Fruit fly (Drosophila melanogaster): ENCODE data around the gene CG32407.

CG32407 gene

DNA sequence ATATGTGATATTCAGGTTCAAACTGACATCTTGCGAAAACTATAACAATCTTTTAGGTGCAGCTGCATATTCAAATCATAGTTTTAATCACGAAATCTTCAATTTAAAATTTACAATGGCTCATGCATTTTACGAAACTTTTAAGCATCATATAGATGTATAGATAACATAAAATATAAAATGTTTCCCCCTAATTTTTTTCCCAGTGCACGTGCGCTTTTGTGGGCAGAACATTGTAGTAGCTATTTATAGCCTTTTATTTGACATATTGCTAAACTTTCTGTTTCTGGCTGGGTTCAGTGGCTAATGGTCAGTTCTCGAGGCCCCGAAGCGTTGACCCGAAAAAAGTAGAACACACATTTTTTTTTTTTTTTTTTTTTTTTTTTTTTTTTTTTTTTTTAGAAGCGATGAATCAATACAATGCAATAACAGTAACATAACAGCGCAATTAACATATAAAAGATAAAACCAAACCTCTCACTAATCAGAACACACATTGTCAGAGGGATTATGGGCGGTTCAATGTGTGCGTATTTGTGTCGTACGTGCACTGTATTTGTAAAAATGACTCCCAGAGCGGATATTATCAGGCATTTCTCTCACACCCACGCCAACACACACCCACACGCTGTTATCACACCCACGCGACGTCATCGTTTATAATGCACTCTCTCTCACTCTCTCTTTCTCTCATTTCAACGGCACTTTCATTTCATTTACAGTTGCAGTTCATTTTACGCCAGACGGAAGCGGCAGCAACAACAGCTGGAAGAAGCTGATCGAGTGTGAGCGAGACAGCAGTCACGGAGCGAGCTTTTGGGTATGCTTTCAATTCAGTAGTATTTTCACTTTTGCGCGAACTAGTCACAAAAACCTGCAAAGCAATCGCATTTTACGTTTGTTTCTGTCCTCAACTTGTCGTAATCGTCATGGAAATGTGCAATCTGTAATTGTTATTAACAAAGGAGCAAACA lies 4.4 kb downstream of the CG32407 start (continued):
- TF ChIP-seq CG1233 (GFP tag; optimal IDR thresholded peaks at IDR 0.05) (peak; percentile 14), dati (GFP tag; IDR thresholded peaks at IDR 0.05) (no peak), Mad (GFP tag; optimal IDR thresholded peaks at IDR 0.05) (peak; percentile 20), chif (GFP tag; optimal IDR thresholded peaks at IDR 0.05) (peak in 1 of 2 experiments; percentile 34), Dfd (GFP tag; optimal IDR thresholded peaks at IDR 0.05) (no peak), abd-A (tag; optimal IDR thresholded peaks at IDR 0.05) (peak; percentile 16), Neu2 (GFP tag; optimal IDR thresholded peaks at IDR 0.05; ENCODE audit: borderline replicate concordance) (no peak), CG18764 (GFP tag; optimal IDR thresholded peaks at IDR 0.05) (no peak), sqz (GFP tag; optimal IDR thresholded peaks at IDR 0.05) (no peak), Sox102F (GFP tag; optimal IDR thresholded peaks at IDR 0.05) (peak; percentile 74), CG8765 (GFP tag; IDR thresholded peaks at IDR 0.05) (no peak), Nf-YB (GFP tag; optimal IDR thresholded peaks at IDR 0.05) (peak; percentile 17), pita (GFP tag; optimal IDR thresholded peaks at IDR 0.05) (no peak), CG8478 (optimal IDR thresholded peaks at IDR 0.05) (peak; percentile 34), dan (GFP tag; IDR thresholded peaks at IDR 0.05) (no peak), BtbVII (GFP tag; optimal IDR thresholded peaks at IDR 0.05) (peak; percentile 47), gem (tag; optimal IDR thresholded peaks at IDR 0.05) (peak; percentile 81), CG14860 (GFP tag; IDR thresholded peaks at IDR 0.05; ENCODE audit: partially characterized antibody) (no peak), CG10366 (GFP tag; IDR thresholded peaks at IDR 0.05) (peak; percentile 44), CG7786 (GFP tag; optimal IDR thresholded peaks at IDR 0.05) (peak; percentile 27), CG16779 (GFP tag; IDR thresholded peaks at IDR 0.05) (no peak), CG3065 (GFP tag; optimal IDR thresholded peaks at IDR 0.05) (no peak), dysf (GFP tag; IDR thresholded peaks at IDR 0.05) (peak; percentile 52; the same call in 2 of the 3 replicates), Xbp1 (GFP tag; optimal IDR thresholded peaks at IDR 0.05) (peak; percentile 57), CG3847 (GFP tag; IDR thresholded peaks at IDR 0.05) (peak; percentile 36; the same call in 1 of the 2 replicates), CG5245 (GFP tag; optimal IDR thresholded peaks at IDR 0.05) (no peak), pnt (GFP tag; optimal IDR thresholded peaks at IDR 0.05) (peak; percentile 10), CG9727 (GFP tag; optimal IDR thresholded peaks at IDR 0.05) (peak; percentile 47), ase (GFP tag; IDR thresholded peaks at IDR 0.05) (0 out of 3 replicates have a peak, but pooled peaks have one; percentile 20), org-1 (GFP tag; optimal IDR thresholded peaks at IDR 0.05) (peak; percentile 29), CG8944 (GFP tag; optimal IDR thresholded peaks at IDR 0.05) (peak; percentile 36), CG18262 (tag; optimal IDR thresholded peaks at IDR 0.05) (peak; percentile 63), zfh1 (GFP tag; IDR thresholded peaks at IDR 0.05) (no peak), Nf-YC (tag; optimal IDR thresholded peaks at IDR 0.05) (peak; percentile 26), kah (GFP tag; optimal IDR thresholded peaks at IDR 0.05) (no peak), ems (GFP tag; optimal IDR thresholded peaks at IDR 0.05) (peak; percentile 15), mam (GFP tag; optimal IDR thresholded peaks at IDR 0.05) (no peak), tll (GFP tag; optimal IDR thresholded peaks at IDR 0.05) (no peak), CG12942 (GFP tag; optimal IDR thresholded peaks at IDR 0.05) (peak; percentile 48), CG34422 (GFP tag; IDR thresholded peaks at IDR 0.05) (0 out of 3 replicates have a peak, but pooled peaks have one; percentile 13), pum (GFP tag; optimal IDR thresholded peaks at IDR 0.05) (no peak), HLHmδ (GFP tag; optimal IDR thresholded peaks at IDR 0.05) (peak; percentile 5), CG17612 (GFP tag; IDR thresholded peaks at IDR 0.05) (peak; percentile 13; the same call in 1 of the 2 replicates), CG17186 (GFP tag; optimal IDR thresholded peaks at IDR 0.05) (no peak), CG18011 (GFP tag; optimal IDR thresholded peaks at IDR 0.05) (peak; percentile 3), twi (tag; optimal IDR thresholded peaks at IDR 0.05) (no peak), Hr39 (optimal IDR thresholded peaks at IDR 0.05) (no peak), B-H1 (GFP tag; IDR thresholded peaks at IDR 0.05) (peak; percentile 39; the same call in 1 of the 3 replicates), CG9876 (GFP tag; optimal IDR thresholded peaks at IDR 0.05) (no peak)

All from whole organism, embryonic.